Fruit fly (Drosophila melanogaster): ENCODE data around the gene CG13609.

Gene CG13609

DNA sequence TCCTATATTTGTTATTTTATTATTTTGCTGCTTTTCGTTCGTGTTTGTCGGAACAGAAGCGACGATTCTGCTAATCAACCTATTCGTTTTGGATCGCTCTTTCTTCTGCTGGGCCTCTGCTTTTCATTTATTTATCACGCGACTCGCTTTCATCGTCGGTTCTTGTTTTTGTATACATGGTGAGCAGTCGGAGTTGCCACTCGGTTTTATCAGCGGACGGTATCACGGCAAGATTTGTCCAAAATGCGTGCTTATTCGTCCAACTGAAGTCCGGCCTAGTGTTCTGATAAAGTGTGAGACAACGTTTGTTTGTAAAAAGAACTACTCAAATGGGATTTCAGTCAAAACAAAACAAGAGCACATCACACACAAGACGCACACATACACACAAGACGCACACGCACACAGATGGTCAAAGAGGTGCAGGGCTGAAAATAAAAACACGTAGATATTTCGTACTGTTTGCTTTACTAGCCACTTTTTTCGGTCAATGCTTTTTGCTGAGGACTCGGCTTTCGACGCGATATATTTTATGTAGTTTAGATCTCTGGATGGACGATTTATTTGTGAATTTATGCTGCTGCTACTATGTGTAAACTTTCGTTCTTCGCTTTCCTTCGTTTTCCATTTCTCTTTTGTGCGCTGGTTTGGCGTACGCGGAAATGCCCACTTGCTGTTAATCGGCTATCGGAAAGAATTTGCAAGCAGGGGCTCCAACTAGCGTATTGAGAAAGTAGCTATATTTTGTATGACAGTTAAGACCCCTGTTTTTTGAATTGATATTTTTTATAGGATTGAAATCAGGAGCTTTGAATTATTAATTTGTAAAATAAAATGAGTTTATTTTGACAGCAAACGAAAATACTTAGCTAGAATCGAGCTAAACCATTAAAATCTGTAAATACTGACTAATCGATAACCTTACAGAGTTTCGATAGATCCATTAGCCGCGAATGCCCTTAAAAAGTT, 5.2 kb upstream of the CG13609 start, which contains the start of gene twin:
twin (minus strand) TSS at position 632 of the 969 bp plus-strand sequence.
- peak; percentile 46 for TF ChIP-seq CG17801 (GFP tag; optimal IDR thresholded peaks at IDR 0.05; ENCODE audit: partially characterized antibody)

DNA sequence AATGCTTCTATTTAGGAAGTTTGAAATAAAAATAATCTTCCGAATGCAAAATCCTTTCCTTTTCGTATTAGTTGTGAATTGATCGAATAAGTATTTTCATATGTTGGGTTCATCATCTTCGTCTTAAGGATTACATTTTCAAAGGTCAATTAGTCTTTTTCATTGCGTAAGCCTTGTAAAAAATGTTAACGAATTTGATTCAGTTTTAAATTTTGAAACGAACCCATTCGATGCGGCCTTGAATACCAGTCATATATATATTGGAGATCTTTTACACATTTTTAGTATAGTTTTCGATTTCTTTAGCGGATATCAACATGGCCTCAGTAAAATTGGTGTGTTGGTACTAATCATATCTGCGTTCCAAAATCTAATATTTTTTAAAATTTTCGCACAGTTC, 1.9 kb downstream of the CG13609 start, which contains the start of gene Acp95EF:
Acp95EF (plus strand) TSS at position 301 of the 400 bp plus-strand sequence.
- TF ChIP-seq CG17801 (GFP tag; optimal IDR thresholded peaks at IDR 0.05; ENCODE audit: partially characterized antibody) = no peak

dm6 chr3R:24229870-24230422, 3.1 kb downstream of the CG13609 start, which contains the start of gene Spase22-23:
Gene Spase22-23, minus strand, starts transcription at chr3R:24230035.
- no peak for TF ChIP-seq CG17801 (GFP tag; optimal IDR thresholded peaks at IDR 0.05; ENCODE audit: partially characterized antibody)

DNA sequence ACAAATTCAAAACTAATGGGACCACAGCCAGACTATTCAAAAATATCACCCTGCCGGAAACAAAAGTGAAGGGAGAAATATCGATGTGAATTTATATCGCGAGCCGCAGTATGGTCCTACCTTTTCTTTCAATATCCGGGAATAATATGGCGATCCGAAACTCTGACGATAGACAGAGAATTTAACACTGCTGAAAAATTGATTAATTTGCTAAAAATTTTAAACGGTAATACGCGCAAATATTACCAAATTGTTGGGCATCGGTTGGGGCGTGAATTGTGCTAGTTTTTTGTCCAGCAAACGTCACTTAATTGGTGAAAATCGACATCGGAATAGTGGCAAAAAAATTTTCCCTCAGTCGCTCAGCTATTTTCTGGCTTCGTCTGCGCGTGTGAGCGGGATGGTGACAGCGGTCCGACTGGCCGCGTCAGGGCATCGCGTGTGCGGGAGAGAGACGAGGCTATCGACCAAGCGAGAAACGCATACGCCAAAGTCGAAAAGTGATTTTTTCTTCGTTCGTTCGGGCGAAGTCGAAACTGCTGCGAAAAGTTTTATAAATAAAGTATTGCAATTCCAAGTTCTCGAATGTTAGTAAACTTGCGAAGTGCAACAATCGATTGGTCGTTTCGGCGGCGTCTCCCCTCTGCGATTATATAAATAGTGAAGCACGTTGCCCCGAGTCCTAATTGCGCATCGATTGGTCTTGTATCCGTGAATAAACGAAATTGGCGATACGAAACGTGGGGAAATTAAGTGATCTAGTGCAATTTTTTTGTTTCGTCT, 3.8 kb downstream of the CG13609 start, which contains the start of gene mask:
mask (plus strand) TSS at position 140 of the 783 bp plus-strand sequence.
- peak; percentile 65 for TF ChIP-seq CG17801 (GFP tag; optimal IDR thresholded peaks at IDR 0.05; ENCODE audit: partially characterized antibody)

DNA sequence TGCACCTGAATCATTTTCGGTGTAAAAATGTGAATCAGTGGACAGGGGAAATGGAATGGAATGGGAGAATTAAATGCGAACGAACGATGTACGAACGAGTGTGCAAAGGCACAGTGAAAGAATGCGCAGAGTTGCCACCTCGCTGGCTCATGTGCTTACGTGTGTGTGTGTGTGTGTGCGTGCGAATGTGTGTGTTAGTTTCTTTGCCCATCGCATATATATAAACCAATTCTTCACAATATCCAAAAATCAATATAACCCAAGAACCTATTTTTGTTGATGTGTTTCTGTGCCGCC, 4.3 kb downstream of the CG13609 start:
- TF ChIP-seq CG17801 (GFP tag; optimal IDR thresholded peaks at IDR 0.05; ENCODE audit: partially characterized antibody) = no peak

DNA sequence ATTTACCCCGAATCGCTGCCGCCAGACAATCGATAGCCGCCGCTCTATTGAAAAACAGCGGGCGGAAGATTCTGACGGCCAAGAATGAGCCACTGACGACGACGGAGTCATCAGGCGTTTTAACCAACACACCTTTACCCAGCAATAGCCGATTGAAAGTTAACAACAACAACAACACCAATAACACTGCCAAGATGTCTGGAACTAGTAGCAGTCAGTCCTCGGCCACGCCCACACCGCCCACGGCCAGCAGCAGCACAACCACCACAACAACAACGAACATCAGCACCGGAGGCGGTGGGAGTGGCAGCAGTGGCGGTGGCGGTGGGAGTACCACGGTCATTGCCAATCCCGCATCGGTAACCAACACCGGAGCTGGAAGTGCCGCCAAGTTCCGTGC, 5.1 kb downstream of the CG13609 start:
- no peak for TF ChIP-seq CG17801 (GFP tag; optimal IDR thresholded peaks at IDR 0.05; ENCODE audit: partially characterized antibody)

DNA sequence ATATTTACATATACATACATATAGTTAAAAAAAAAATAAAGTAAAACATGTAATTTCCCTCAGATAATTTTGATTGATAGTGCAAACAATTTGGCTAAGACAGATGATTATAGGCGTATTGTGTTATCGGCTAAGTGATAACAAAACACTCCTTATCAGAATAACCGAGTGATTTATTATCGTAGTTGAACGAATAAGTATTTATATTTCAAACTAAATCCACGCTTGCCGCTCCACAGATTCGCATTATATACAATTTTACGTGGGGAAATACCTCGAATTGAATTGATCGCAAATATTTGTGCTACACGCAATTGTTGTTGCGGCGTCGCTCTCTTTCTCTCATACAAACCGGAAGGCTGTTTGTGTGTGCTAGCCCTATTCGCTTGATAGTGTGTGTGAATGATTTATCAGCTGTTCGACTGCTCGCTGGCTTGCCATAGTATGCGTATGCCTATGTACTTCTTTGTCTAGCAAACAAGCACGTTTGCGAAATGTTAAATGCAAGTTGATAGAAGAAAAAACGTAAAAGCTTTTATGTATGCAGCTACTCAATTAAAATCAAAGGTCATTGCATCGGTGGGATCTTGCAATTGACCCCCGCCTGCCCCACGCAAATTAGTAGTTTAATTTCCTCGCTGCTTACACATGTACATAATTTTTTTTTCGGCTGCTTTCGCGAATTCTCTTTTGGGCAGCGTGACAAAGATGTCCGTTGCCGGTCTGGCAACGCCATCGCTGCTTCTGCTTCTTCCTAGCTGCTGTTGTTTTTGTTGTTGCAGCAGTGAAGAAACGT, 6.7 kb downstream of the CG13609 start:
- peak; percentile 18 for TF ChIP-seq CG17801 (GFP tag; optimal IDR thresholded peaks at IDR 0.05; ENCODE audit: partially characterized antibody)

- TF ChIP-seq CG17801 (GFP tag; optimal IDR thresholded peaks at IDR 0.05; ENCODE audit: partially characterized antibody) = no peak
Measured at dm6 chr3R:24234162-24234529, 7.3 kb downstream of the CG13609 start.

dm6 chr3R:24234721-24235120, 7.9 kb downstream of the CG13609 start:
- no peak for TF ChIP-seq CG17801 (GFP tag; optimal IDR thresholded peaks at IDR 0.05; ENCODE audit: partially characterized antibody)

DNA sequence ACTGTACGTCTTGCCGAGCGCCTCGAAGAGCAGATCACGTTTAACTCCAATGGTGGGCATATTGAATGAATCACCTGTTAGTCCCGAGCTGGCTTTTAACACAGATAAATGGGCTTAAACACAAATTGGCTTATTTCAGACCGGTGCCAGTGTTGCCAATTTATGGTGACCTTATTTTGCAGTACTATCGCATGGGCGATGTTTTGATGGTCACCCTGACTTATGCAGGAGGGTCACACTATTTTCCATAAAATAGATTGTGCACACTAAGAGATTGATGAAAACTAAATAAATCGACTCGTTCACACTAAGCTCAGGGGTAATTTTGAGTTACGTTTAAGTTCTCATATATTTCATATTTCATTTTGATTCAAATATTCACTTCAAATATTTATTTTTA, 25.7 kb downstream of the CG13609 start, which contains the start of gene beta-PheRS:
beta-PheRS (minus strand) TSS at position 186 of the 400 bp plus-strand sequence.
- no peak for TF ChIP-seq CG17801 (GFP tag; optimal IDR thresholded peaks at IDR 0.05; ENCODE audit: partially characterized antibody)

DNA sequence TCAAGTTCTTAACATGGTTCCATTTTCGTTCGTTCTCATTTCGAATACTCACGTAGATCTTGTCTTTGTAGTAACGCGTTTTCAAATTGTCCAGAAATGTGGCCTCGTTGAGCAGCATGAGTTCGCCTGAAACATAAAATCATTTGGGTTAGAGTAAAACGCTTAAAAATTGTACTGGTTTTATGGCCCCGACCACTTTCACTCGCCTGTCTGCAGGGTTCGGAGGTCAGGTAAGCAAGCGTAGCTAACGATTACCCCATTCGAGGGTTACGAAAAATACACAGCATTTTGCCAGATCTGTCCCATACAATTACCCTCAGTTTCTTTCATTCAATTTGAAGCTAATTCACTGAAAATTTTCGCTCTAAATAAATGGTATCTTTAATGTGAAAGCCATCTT, 31.5 kb downstream of the CG13609 start:
- TF ChIP-seq CG17801 (GFP tag; optimal IDR thresholded peaks at IDR 0.05; ENCODE audit: partially characterized antibody) = no peak

- peak; percentile 96 for TF ChIP-seq CG17801 (GFP tag; optimal IDR thresholded peaks at IDR 0.05; ENCODE audit: partially characterized antibody)
Measured at dm6 chr3R:24259278-24260040, 32.6 kb downstream of the CG13609 start.

- no peak for TF ChIP-seq CG17801 (GFP tag; optimal IDR thresholded peaks at IDR 0.05; ENCODE audit: partially characterized antibody)
Measured at dm6 chr3R:24260041-24260379, 33.2 kb downstream of the CG13609 start.

DNA sequence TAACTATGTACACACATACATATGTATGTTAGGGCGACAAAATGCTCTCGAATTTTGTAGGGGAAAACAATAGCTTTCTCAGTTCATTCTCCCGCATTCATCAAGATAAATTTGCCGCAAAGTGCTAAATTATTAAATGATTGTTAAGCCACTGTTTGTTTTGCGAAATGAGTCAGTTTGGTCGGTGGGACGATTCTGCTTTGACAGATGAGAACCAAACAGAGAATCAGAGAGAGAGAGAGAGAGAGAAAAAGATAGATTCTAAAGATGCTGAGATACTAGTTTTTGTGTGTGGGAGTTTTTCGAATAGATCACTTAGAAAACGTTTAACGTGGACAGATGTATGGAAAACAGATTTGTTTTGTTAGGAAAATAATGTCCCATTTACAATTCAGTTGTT, 33.6 kb downstream of the CG13609 start:
- TF ChIP-seq CG17801 (GFP tag; optimal IDR thresholded peaks at IDR 0.05; ENCODE audit: partially characterized antibody) = no peak
